Worm (Caenorhabditis elegans) whole organism, young adult: ENCODE measurements around the gene spch-1.

ENCODE experiments used
- C17E4.6 ChIP-seq: fragments of 200-800 bp; sonication (Bioruptor generic); IDR thresholded peaks from 2 replicates; pipeline ENCODE4 v1.3.6; 2022; ENCODE audit warnings: missing genetic modification reagents, missing genetic modification characterization, missing compliant biosample characterization
- F10E7.11 ChIP-seq: sonication (generic microtip); optimal IDR thresholded peaks from 2 replicates; lab custom pipeline; 2017; ENCODE audit warnings: mild to moderate bottlenecking, missing genetic modification characterization, moderate library complexity, missing compliant biosample characterization
- F39B2.1 ChIP-seq: fragments of 200-800 bp; sonication (Bioruptor generic); IDR thresholded peaks from 2 replicates; pipeline ENCODE4 v1.3.6; 2022; ENCODE audit warnings: missing genetic modification reagents, missing genetic modification characterization, missing compliant biosample characterization
- F49E8.2 ChIP-seq: sonication (generic microtip); optimal IDR thresholded peaks from 3 replicates; lab custom pipeline; 2017; ENCODE audit warnings: missing genetic modification characterization, mild to moderate bottlenecking, missing compliant biosample characterization, antibody characterized with exemption, moderate library complexity; ENCODE audit not compliant: insufficient read depth
- F57A8.1 ChIP-seq: fragments of 200-800 bp; sonication (Bioruptor generic); optimal IDR thresholded peaks from 2 replicates; lab custom pipeline; 2018; ENCODE audit warnings: mild to moderate bottlenecking, missing genetic modification characterization, moderate library complexity, missing compliant biosample characterization
- K11D2.4 ChIP-seq: fragments of 200-800 bp; sonication (Bioruptor generic); IDR thresholded peaks from 2 replicates; pipeline ENCODE4 v1.3.6; 2022; ENCODE audit warnings: missing genetic modification reagents, missing genetic modification characterization, missing compliant biosample characterization
- Y53G8AR.9 ChIP-seq: fragments of 200-800 bp; sonication (Bioruptor generic); conservative IDR thresholded peaks from 2 replicates; pipeline ENCODE4 v1.3.6; 2022; ENCODE audit warnings: missing genetic modification reagents, missing genetic modification characterization, missing compliant biosample characterization
- ZK185.1 ChIP-seq: sonication (generic microtip); optimal IDR thresholded peaks from 2 replicates; lab custom pipeline; 2016; ENCODE audit warnings: mild to moderate bottlenecking, missing genetic modification characterization, missing compliant biosample characterization; ENCODE audit not compliant: poor library complexity, severe bottlenecking
- ama-1 ChIP-seq, 3 experiments: fragments of 150-350 bp in 1 of 3; sonication (generic microtip) in 2 of 3; optimal IDR thresholded peaks; 2 replicates each; lab custom pipeline; 2014 to 2018; ENCODE audit warnings: missing biosample characterization in 2 of 3, missing genetic modification characterization in 2 of 3, missing genetic modification reagents in 2 of 3
- athp-1 ChIP-seq: sonication (generic microtip); optimal IDR thresholded peaks from 2 replicates; lab custom pipeline; 2017; ENCODE audit warnings: mild to moderate bottlenecking, missing genetic modification characterization, missing compliant biosample characterization
- bed-1 ChIP-seq: fragments of 200-800 bp; sonication (Bioruptor generic); IDR thresholded peaks from 2 replicates; pipeline ENCODE4 v1.3.6; 2022; ENCODE audit warnings: missing genetic modification reagents, missing genetic modification characterization, missing compliant biosample characterization
- ceh-58 ChIP-seq: fragments of 200-800 bp; sonication (Bioruptor generic); IDR thresholded peaks from 2 replicates; pipeline ENCODE4 v1.3.6; 2022; ENCODE audit warnings: missing genetic modification characterization, missing compliant biosample characterization
- ceh-91 ChIP-seq: fragments of 200-800 bp; sonication (Bioruptor generic); IDR thresholded peaks from 2 replicates; pipeline ENCODE4 v1.3.6; 2022; ENCODE audit warnings: missing genetic modification reagents, missing genetic modification characterization, missing compliant biosample characterization
- dox-1 ChIP-seq: fragments of 200-800 bp; sonication (Bioruptor generic); IDR thresholded peaks from 2 replicates; pipeline ENCODE4 v1.3.6; 2022; ENCODE audit warnings: missing genetic modification reagents, missing genetic modification characterization, missing compliant biosample characterization
- dpff-1 ChIP-seq: sonication (generic microtip); optimal IDR thresholded peaks from 2 replicates; lab custom pipeline; 2017; ENCODE audit warnings: mild to moderate bottlenecking, missing genetic modification characterization, missing compliant biosample characterization
- dpl-1 ChIP-seq: fragments of 150-350 bp; optimal IDR thresholded peaks from 2 replicates; lab custom pipeline; 2014; ENCODE audit warnings: missing biosample characterization, missing genetic modification reagents, missing genetic modification characterization
- egl-18 ChIP-seq: fragments of 200-800 bp; sonication (Bioruptor generic); IDR thresholded peaks from 2 replicates; pipeline ENCODE4 v1.3.6; 2022; ENCODE audit warnings: missing genetic modification reagents, missing genetic modification characterization, missing compliant biosample characterization
- egrh-3 ChIP-seq: fragments of 200-800 bp; sonication (Bioruptor generic); IDR thresholded peaks from 2 replicates; pipeline ENCODE4 v1.3.6; 2022; ENCODE audit warnings: missing genetic modification reagents, missing genetic modification characterization, missing compliant biosample characterization
- ets-4 ChIP-seq: fragments of 200-800 bp; sonication (Bioruptor generic); optimal IDR thresholded peaks from 2 replicates; lab custom pipeline; 2018; ENCODE audit warnings: mild to moderate bottlenecking, missing genetic modification characterization, missing compliant biosample characterization
- fkh-3 ChIP-seq: sonication (generic microtip); optimal IDR thresholded peaks from 2 replicates; lab custom pipeline; 2016; ENCODE audit warnings: mild to moderate bottlenecking, missing genetic modification characterization, missing compliant biosample characterization
- gei-17 ChIP-seq: fragments of 200-800 bp; sonication (Bioruptor generic); optimal IDR thresholded peaks from 2 replicates; lab custom pipeline; 2018; ENCODE audit warnings: mild to moderate bottlenecking, missing genetic modification characterization, missing compliant biosample characterization
- hmg-1.2 ChIP-seq: fragments of 200-800 bp; sonication (Bioruptor generic); IDR thresholded peaks from 2 replicates; pipeline ENCODE4 v1.3.6; 2022; ENCODE audit warnings: missing genetic modification reagents, missing genetic modification characterization, missing compliant biosample characterization
- let-526 ChIP-seq: fragments of 200-800 bp; sonication (Bioruptor generic); IDR thresholded peaks from 2 replicates; pipeline ENCODE4 v1.3.6; 2022; ENCODE audit warnings: missing genetic modification reagents, missing genetic modification characterization, missing compliant biosample characterization
- let-607 ChIP-seq, 2 experiments: fragments of 200-800 bp in 1 of 2; sonication (Bioruptor generic) in 1 of 2; sonication (generic microtip) in 1 of 2; optimal IDR thresholded peaks; 2 replicates each; lab custom pipeline; 2016 to 2018; ENCODE audit warnings: mild to moderate bottlenecking in 2 of 2, missing compliant biosample characterization in 2 of 2, missing genetic modification characterization in 2 of 2, moderate library complexity in 2 of 2, missing genotype in 1 of 2
- lin-26 ChIP-seq: fragments of 200-800 bp; sonication (Bioruptor generic); IDR thresholded peaks from 2 replicates; pipeline ENCODE4 v1.3.6; 2022; ENCODE audit warnings: missing genetic modification reagents, missing genetic modification characterization, missing compliant biosample characterization
- lin-35 ChIP-seq, 3 experiments: fragments of 150-350 bp in 2 of 3; sonication (generic microtip) in 1 of 3; optimal IDR thresholded peaks; 2 replicates each; lab custom pipeline; 2014 to 2018; ENCODE audit warnings: missing biosample characterization in 3 of 3, missing genetic modification characterization in 3 of 3, missing genetic modification reagents in 3 of 3
- lir-1 ChIP-seq: fragments of 200-800 bp; sonication (Bioruptor generic); conservative IDR thresholded peaks from 2 replicates; pipeline ENCODE4 v1.3.6; 2022; ENCODE audit warnings: missing genetic modification reagents, missing genetic modification characterization, missing compliant biosample characterization
- madf-10 ChIP-seq: sonication (generic microtip); optimal IDR thresholded peaks from 2 replicates; lab custom pipeline; 2016; ENCODE audit warnings: mild to moderate bottlenecking, missing genetic modification characterization, missing compliant biosample characterization
- madf-3 ChIP-seq: fragments of 200-800 bp; sonication (Bioruptor generic); IDR thresholded peaks from 2 replicates; pipeline ENCODE4 v1.3.6; 2022; ENCODE audit warnings: missing genetic modification reagents, missing genetic modification characterization, missing compliant biosample characterization
- madf-6 ChIP-seq: fragments of 200-800 bp; sonication (Bioruptor generic); IDR thresholded peaks from 2 replicates; pipeline ENCODE4 v1.3.6; 2022; ENCODE audit warnings: missing genetic modification reagents, missing genetic modification characterization, missing compliant biosample characterization
- mcd-1 ChIP-seq: fragments of 200-800 bp; sonication (Bioruptor generic); IDR thresholded peaks from 2 replicates; pipeline ENCODE4 v1.3.6; 2022; ENCODE audit warnings: missing genetic modification reagents, missing genetic modification characterization, missing compliant biosample characterization
- rcor-1 ChIP-seq: fragments of 200-800 bp; sonication (Bioruptor generic); IDR thresholded peaks from 2 replicates; pipeline ENCODE4 v1.3.6; 2022; ENCODE audit warnings: missing genetic modification reagents, missing genetic modification characterization, missing compliant biosample characterization
- rpc-1 ChIP-seq, 2 experiments: fragments of 150-350 bp in 1 of 2; sonication (generic microtip) in 1 of 2; optimal IDR thresholded peaks; 2 replicates each; lab custom pipeline; 2014 to 2018; ENCODE audit warnings: missing biosample characterization in 1 of 2, missing genetic modification characterization in 1 of 2, missing genetic modification reagents in 1 of 2, missing genotype in 1 of 2
- sea-2 ChIP-seq: fragments of 200-800 bp; sonication (Bioruptor generic); IDR thresholded peaks from 2 replicates; pipeline ENCODE4 v1.3.6; 2022; ENCODE audit warnings: missing genetic modification characterization, missing compliant biosample characterization
- snpc-1.1 ChIP-seq: sonication (generic microtip); optimal IDR thresholded peaks from 2 replicates; lab custom pipeline; 2017; ENCODE audit warnings: missing genetic modification characterization, mild to moderate bottlenecking, missing compliant biosample characterization, antibody characterized with exemption, moderate library complexity, missing genotype, missing genetic modification reagents; ENCODE audit not compliant: insufficient read depth
- snpc-4 ChIP-seq, 5 experiments: fragments of 150-350 bp in 1 of 5; sonication (generic microtip) in 4 of 5; optimal IDR thresholded peaks; 2 replicates each; lab custom pipeline; 2014 to 2018; ENCODE audit warnings: missing genetic modification characterization in 5 of 5, missing biosample characterization in 3 of 5, antibody characterized with exemption in 2 of 5, mild to moderate bottlenecking in 2 of 5, missing compliant biosample characterization in 2 of 5, missing genotype in 2 of 5, moderate library complexity in 2 of 5, missing genetic modification reagents in 1 of 5
- somi-1 ChIP-seq: fragments of 200-800 bp; sonication (Bioruptor generic); optimal IDR thresholded peaks from 2 replicates; lab custom pipeline; 2018; ENCODE audit warnings: mild to moderate bottlenecking, missing genetic modification characterization, missing compliant biosample characterization
- sptf-2 ChIP-seq: fragments of 200-800 bp; sonication (Bioruptor generic); optimal IDR thresholded peaks from 2 replicates; lab custom pipeline; 2018; ENCODE audit warnings: mild to moderate bottlenecking, missing genetic modification characterization, missing compliant biosample characterization
- tlf-1 ChIP-seq: fragments of 200-800 bp; sonication (Bioruptor generic); optimal IDR thresholded peaks from 2 replicates; lab custom pipeline; 2018; ENCODE audit warnings: mild to moderate bottlenecking, missing genetic modification characterization, missing compliant biosample characterization
- zfh-2 ChIP-seq: fragments of 200-800 bp; sonication (Bioruptor generic); conservative IDR thresholded peaks from 2 replicates; pipeline ENCODE4 v1.3.6; 2022; ENCODE audit warnings: missing genetic modification reagents, missing genetic modification characterization, missing compliant biosample characterization
- ztf-18 ChIP-seq: sonication (generic microtip); optimal IDR thresholded peaks from 2 replicates; lab custom pipeline; 2016; ENCODE audit warnings: missing genotype, mild to moderate bottlenecking, missing genetic modification characterization, missing compliant biosample characterization
- ztf-25 ChIP-seq: fragments of 200-800 bp; sonication (Bioruptor generic); IDR thresholded peaks from 2 replicates; pipeline ENCODE4 v1.3.6; 2022; ENCODE audit warnings: missing genetic modification reagents, missing genetic modification characterization, missing compliant biosample characterization

Gene spch-1

ce11 chrIV:10085401-10086187, 25.7 kb downstream of the spch-1 start, which contains the start of the genes col-2 and ndc-80 (continued):
- TF ChIP-seq tlf-1 (GFP tag; lab: Kevin White, UChicago) (no peak), madf-3 (no peak), somi-1 (GFP tag; lab: Kevin White, UChicago) (no peak), madf-6 (GFP tag; lab: Robert Waterston, UW) (peak; percentile 40; the same call in 1 of the 2 replicates), sptf-2 (GFP tag; lab: Kevin White, UChicago) (no peak), rpc-1 (optimal IDR thresholded peaks at IDR 0.05; lab: Kevin White, UChicago) (no peak), rpc-1 (tag; optimal IDR thresholded peaks at IDR 0.05; lab: Kevin White, UChicago) (no peak), egl-18 (GFP tag; lab: Robert Waterston, UW) (no peak), F10E7.11 (no peak), Y53G8AR.9 (no peak), dpff-1 (no peak), snpc-1.1 (no peak), let-607 (tag; optimal IDR thresholded peaks at IDR 0.05; lab: Kevin White, UChicago) (no peak), bed-1 (GFP tag; lab: Robert Waterston, UW) (no peak), K11D2.4 (GFP tag; lab: Robert Waterston, UW) (no peak), ceh-58 (GFP tag; lab: Robert Waterston, UW) (no peak), madf-10 (tag; lab: Kevin White, UChicago) (no peak), zfh-2 (GFP tag; lab: Robert Waterston, UW) (no peak)
- TF ChIP-seq, all 124 proteins: peak for 25

- no peak for TF ChIP-seq C17E4.6 (GFP tag; lab: Robert Waterston, UW)
- TF ChIP-seq ztf-18: no peak
- no peak for TF ChIP-seq K11D2.4 (GFP tag; lab: Robert Waterston, UW)
- TF ChIP-seq hmg-1.2: no peak
- TF ChIP-seq zfh-2 (GFP tag; lab: Robert Waterston, UW): peak; percentile 95
- TF ChIP-seq lin-35 (GFP tag; optimal IDR thresholded peaks at IDR 0.05; lab: Kevin White, UChicago): no peak
- TF ChIP-seq dox-1: peak; percentile 35; the same call in 1 of the 2 replicates
- TF ChIP-seq gei-17 (GFP tag; lab: Kevin White, UChicago): no peak
- peak; percentile 10 for TF ChIP-seq fkh-3 (tag; lab: Kevin White, UChicago)
- TF ChIP-seq F39B2.1 (GFP tag; lab: Robert Waterston, UW): no peak
- no peak for TF ChIP-seq madf-10 (tag; lab: Kevin White, UChicago)
- TF ChIP-seq ets-4 (GFP tag; lab: Kevin White, UChicago): no peak
- TF ChIP-seq lir-1 (GFP tag; lab: Robert Waterston, UW): 0 out of 2 replicates have a peak, but pooled peaks have one; percentile 7
- TF ChIP-seq sea-2 (GFP tag; lab: Robert Waterston, UW): no peak
- TF ChIP-seq mcd-1: peak; percentile 44; the same call in 1 of the 2 replicates
- peak; percentile 99 for TF ChIP-seq egrh-3 (GFP tag; lab: Robert Waterston, UW)
Observed at ce11 chrIV:10084323-10084959, 26.9 kb downstream of the spch-1 start, which contains the start of gene W01B6.8. TSS of gene W01B6.8 (minus strand) at chrIV:10084373.

ce11 chrIV:10080816-10081215, 30.5 kb downstream of the spch-1 start, which contains the start of gene W01B6.6:
TSS of gene W01B6.6 (plus strand) at chrIV:10081116.
- TF ChIP-seq dpl-1 (GFP tag; lab: Kevin White, UChicago): no peak
- no peak for TF ChIP-seq athp-1 (tag; lab: Kevin White, UChicago)
- TF ChIP-seq snpc-1.1: no peak
- no peak for TF ChIP-seq somi-1 (GFP tag; lab: Kevin White, UChicago)
- TF ChIP-seq ztf-25 (GFP tag; lab: Robert Waterston, UW): no peak
- no peak for TF ChIP-seq ceh-91 (GFP tag; lab: Robert Waterston, UW)
- no peak for TF ChIP-seq let-526
- no peak for TF ChIP-seq lin-26
- TF ChIP-seq F49E8.2 (tag; lab: Kevin White, UChicago): no peak
- TF ChIP-seq ama-1 (optimal IDR thresholded peaks at IDR 0.05; lab: Kevin White, UChicago): no peak
- no peak for TF ChIP-seq ama-1 (GFP tag; optimal IDR thresholded peaks at IDR 0.05; lab: Kevin White, UChicago)
- TF ChIP-seq ZK185.1 (tag; lab: Kevin White, UChicago): no peak
- no peak for TF ChIP-seq rcor-1 (GFP tag; lab: Robert Waterston, UW)
- TF ChIP-seq snpc-4 (GFP tag; optimal IDR thresholded peaks at IDR 0.05; lab: Kevin White, UChicago): no peak
- TF ChIP-seq snpc-4 (tag; optimal IDR thresholded peaks at IDR 0.05; lab: Kevin White, UChicago): no peak
- no peak for TF ChIP-seq F57A8.1 (GFP tag; lab: Kevin White, UChicago)
- no peak for TF ChIP-seq egl-18 (GFP tag; lab: Robert Waterston, UW)
